Fruit fly (Drosophila melanogaster) whole organism, embryonic: Measurements from ENCODE around the gene Ns1.

Experiments used
- Abd-B ChIP-seq: fragments of 200-800 bp; sonication (Bioruptor generic); optimal IDR thresholded peaks from 2 replicates; lab custom pipeline; 2018; ENCODE audit warnings: missing biosample characterization, mild to moderate bottlenecking, missing genetic modification characterization, moderate library complexity
- Ada2b ChIP-seq: fragments of 200-800 bp; sonication (Bioruptor generic); IDR thresholded peaks from 2 replicates; pipeline ENCODE4 v1.3.6; 2022; ENCODE audit warnings: missing biosample characterization, missing genetic modification characterization
- B-H1 ChIP-seq: fragments of 200-800 bp; sonication (Bioruptor generic); IDR thresholded peaks from 3 replicates; pipeline ENCODE4 v1.3.6; 2022; ENCODE audit warnings: missing biosample characterization, missing genetic modification characterization
- C15 ChIP-seq: fragments of 200-800 bp; sonication (Bioruptor generic); IDR thresholded peaks from 3 replicates; pipeline ENCODE4 v1.3.6; 2022; ENCODE audit warnings: missing biosample characterization, missing genetic modification characterization
- CG12236 ChIP-seq: fragments of 200-800 bp; sonication (Bioruptor generic); optimal IDR thresholded peaks from 2 replicates; lab custom pipeline; 2016; ENCODE audit warnings: missing biosample characterization, missing genetic modification characterization
- CG13775 ChIP-seq: fragments of 200-800 bp; sonication (Bioruptor generic); optimal IDR thresholded peaks from 3 replicates; lab custom pipeline; 2017; ENCODE audit warnings: missing biosample characterization, mild to moderate bottlenecking, missing genetic modification characterization
- CG14965 ChIP-seq: fragments of 200-800 bp; sonication (Bioruptor generic); optimal IDR thresholded peaks from 2 replicates; lab custom pipeline; 2016; ENCODE audit warnings: missing biosample characterization, missing genetic modification characterization, borderline replicate concordance
- CG16779 ChIP-seq: fragments of 200-800 bp; sonication (Bioruptor generic); IDR thresholded peaks from 2 replicates; pipeline ENCODE4 v1.3.6; 2022; ENCODE audit warnings: missing biosample characterization, missing genetic modification characterization
- CG17568 ChIP-seq: fragments of 200-800 bp; sonication (Bioruptor generic); optimal IDR thresholded peaks from 2 replicates; lab custom pipeline; 2018; ENCODE audit warnings: missing biosample characterization, mild to moderate bottlenecking, missing genetic modification characterization, moderate library complexity
- CG2116 ChIP-seq: fragments of 200-800 bp; sonication (Bioruptor generic); optimal IDR thresholded peaks from 3 replicates; lab custom pipeline; 2018; ENCODE audit warnings: missing biosample characterization, mild to moderate bottlenecking, missing genetic modification characterization
- CG2678 ChIP-seq: fragments of 200-800 bp; sonication (Bioruptor generic); optimal IDR thresholded peaks from 3 replicates; lab custom pipeline; 2019; ENCODE audit warnings: missing biosample characterization, mild to moderate bottlenecking, missing genetic modification characterization, moderate library complexity
- CG31441 ChIP-seq: fragments of 200-800 bp; sonication (Bioruptor generic); IDR thresholded peaks from 2 replicates; pipeline ENCODE4 v1.3.6; 2022; ENCODE audit warnings: missing biosample characterization, missing genetic modification characterization
- CG32532 ChIP-seq: fragments of 200-800 bp; sonication (Bioruptor generic); IDR thresholded peaks from 2 replicates; pipeline ENCODE4 v1.3.6; 2022; ENCODE audit warnings: missing biosample characterization, missing genetic modification characterization
- CG6654 ChIP-seq: fragments of 200-800 bp; sonication (Bioruptor generic); optimal IDR thresholded peaks from 2 replicates; lab custom pipeline; 2017; ENCODE audit warnings: missing biosample characterization, mild to moderate bottlenecking, missing genetic modification characterization
- CG7786 ChIP-seq: fragments of 200-800 bp; sonication (Bioruptor generic); optimal IDR thresholded peaks from 2 replicates; lab custom pipeline; 2016; ENCODE audit warnings: missing biosample characterization, missing genetic modification characterization
- CG8290 ChIP-seq, 3 experiments: fragments of 200-800 bp; sonication (Bioruptor generic); optimal IDR thresholded peaks; 2 replicates each; lab custom pipeline; 2016 to 2019; ENCODE audit warnings: missing biosample characterization in 3 of 3, missing genetic modification characterization in 3 of 3, mild to moderate bottlenecking in 2 of 3, moderate library complexity in 1 of 3
- Dek ChIP-seq: fragments of 200-800 bp; sonication (Bioruptor generic); optimal IDR thresholded peaks from 3 replicates; lab custom pipeline; 2019; ENCODE audit warnings: missing biosample characterization, mild to moderate bottlenecking, missing genetic modification characterization, moderate library complexity
- Doc2 ChIP-seq: fragments of 200-800 bp; sonication (Bioruptor generic); IDR thresholded peaks from 2 replicates; pipeline ENCODE4 v1.3.6; 2022; ENCODE audit warnings: missing biosample characterization, missing genetic modification characterization
- Eip74EF ChIP-seq, 2 experiments: fragments of 200-800 bp in 1 of 2; fragments of >200 bp in 1 of 2; sonication (Bioruptor generic) in 1 of 2; optimal IDR thresholded peaks; 2 replicates each; lab custom pipeline; 2017 to 2019; ENCODE audit warnings: missing biosample characterization in 2 of 2, missing genetic modification characterization in 2 of 2, mild to moderate bottlenecking in 1 of 2, moderate library complexity in 1 of 2
- HHEX ChIP-seq: fragments of 200-800 bp; sonication (Bioruptor generic); optimal IDR thresholded peaks from 3 replicates; lab custom pipeline; 2017; ENCODE audit warnings: missing biosample characterization, mild to moderate bottlenecking, missing genetic modification characterization, missing genetic modification reagents
- HLH54F ChIP-seq: fragments of 200-800 bp; sonication (Bioruptor generic); optimal IDR thresholded peaks from 3 replicates; lab custom pipeline; 2016; ENCODE audit warnings: missing biosample characterization, missing genetic modification characterization
- Hr3 ChIP-seq: fragments of 200-800 bp; sonication (Bioruptor generic); optimal IDR thresholded peaks from 3 replicates; lab custom pipeline; 2016; ENCODE audit warnings: missing biosample characterization, missing genetic modification characterization
- Hsf ChIP-seq: fragments of 200-800 bp; sonication (Bioruptor generic); optimal IDR thresholded peaks from 3 replicates; lab custom pipeline; 2016; ENCODE audit warnings: missing biosample characterization, missing genetic modification characterization
- Jarid2 ChIP-seq: fragments of 200-800 bp; sonication (Bioruptor generic); optimal IDR thresholded peaks from 3 replicates; lab custom pipeline; 2017; ENCODE audit warnings: mild to moderate bottlenecking, missing biosample characterization, missing genetic modification reagents, missing genetic modification characterization
- NfI ChIP-seq: fragments of 200-800 bp; sonication (Bioruptor generic); optimal IDR thresholded peaks from 3 replicates; lab custom pipeline; 2018; ENCODE audit warnings: missing biosample characterization, mild to moderate bottlenecking, missing genetic modification characterization, moderate library complexity
- Ptx1 ChIP-seq: fragments of 200-800 bp; sonication (Bioruptor generic); IDR thresholded peaks from 2 replicates; pipeline ENCODE4 v1.3.6; 2022; ENCODE audit warnings: missing biosample characterization, missing genetic modification characterization
- Six4 ChIP-seq: fragments of 200-800 bp; sonication (Bioruptor generic); optimal IDR thresholded peaks from 2 replicates; lab custom pipeline; 2016; ENCODE audit warnings: missing biosample characterization, missing genetic modification characterization
- Ssrp ChIP-seq: fragments of 200-800 bp; sonication (Bioruptor generic); optimal IDR thresholded peaks from 2 replicates; lab custom pipeline; 2018; ENCODE audit warnings: missing biosample characterization, mild to moderate bottlenecking, missing genetic modification characterization, moderate library complexity
- Vsx1 ChIP-seq: fragments of 200-800 bp; sonication (Bioruptor generic); optimal IDR thresholded peaks from 2 replicates; lab custom pipeline; 2017; ENCODE audit warnings: missing biosample characterization, mild to moderate bottlenecking, missing genetic modification characterization, missing genetic modification reagents
- abd-A ChIP-seq: fragments of 200-800 bp; sonication (Bioruptor generic); optimal IDR thresholded peaks from 3 replicates; lab custom pipeline; 2019; ENCODE audit warnings: missing biosample characterization, mild to moderate bottlenecking, missing genetic modification characterization, moderate library complexity
- corto ChIP-seq: fragments of 200-800 bp; sonication (Bioruptor generic); optimal IDR thresholded peaks from 2 replicates; lab custom pipeline; 2016; ENCODE audit warnings: missing biosample characterization, mild to moderate bottlenecking, missing genetic modification characterization, moderate library complexity
- dati ChIP-seq: fragments of 200-800 bp; sonication (Bioruptor generic); IDR thresholded peaks from 2 replicates; pipeline ENCODE4 v1.3.6; 2022; ENCODE audit warnings: missing biosample characterization, missing genetic modification characterization
- eyg ChIP-seq: fragments of 200-800 bp; sonication (Bioruptor generic); optimal IDR thresholded peaks from 3 replicates; lab custom pipeline; 2016; ENCODE audit warnings: missing biosample characterization, missing genetic modification characterization
- ham ChIP-seq: fragments of 200-800 bp; sonication (Bioruptor generic); IDR thresholded peaks from 2 replicates; pipeline ENCODE4 v1.3.6; 2022; ENCODE audit warnings: missing biosample characterization, missing genetic modification characterization
- jing ChIP-seq: fragments of 200-800 bp; sonication (Bioruptor generic); optimal IDR thresholded peaks from 2 replicates; lab custom pipeline; 2018; ENCODE audit warnings: missing biosample characterization, mild to moderate bottlenecking, missing genetic modification characterization
- jumu ChIP-seq: fragments of 200-800 bp; sonication (Bioruptor generic); optimal IDR thresholded peaks from 3 replicates; lab custom pipeline; 2016; ENCODE audit warnings: missing biosample characterization, missing genetic modification characterization
- luna ChIP-seq: fragments of 200-800 bp; sonication (Bioruptor generic); optimal IDR thresholded peaks from 2 replicates; lab custom pipeline; 2016; ENCODE audit warnings: missing biosample characterization, missing genetic modification characterization
- maf-S ChIP-seq: fragments of 200-800 bp; sonication (Bioruptor generic); optimal IDR thresholded peaks from 2 replicates; lab custom pipeline; 2016; ENCODE audit warnings: missing biosample characterization, missing genetic modification characterization
- nmo ChIP-seq: fragments of 200-800 bp; sonication (Bioruptor generic); optimal IDR thresholded peaks from 2 replicates; lab custom pipeline; 2018; ENCODE audit warnings: missing biosample characterization, mild to moderate bottlenecking, missing genetic modification characterization, moderate library complexity
- rib ChIP-seq: fragments of 200-800 bp; sonication (Bioruptor generic); IDR thresholded peaks from 2 replicates; pipeline ENCODE4 v1.3.6; 2022; ENCODE audit warnings: missing biosample characterization, missing genetic modification characterization
- sc ChIP-seq, 3 experiments: fragments of >200 bp in 2 of 3; fragments of 200-800 bp in 1 of 3; sonication (Bioruptor generic) in 1 of 3; optimal IDR thresholded peaks; 2 replicates in 2 of 3; 3 replicates in 1 of 3; lab custom pipeline; 2017; ENCODE audit warnings: mild to moderate bottlenecking in 1 of 3, missing biosample characterization in 1 of 3, missing genetic modification characterization in 1 of 3, missing genetic modification reagents in 1 of 3
- slbo ChIP-seq: fragments of 200-800 bp; sonication (Bioruptor generic); IDR thresholded peaks from 2 replicates; pipeline ENCODE4 v1.3.6; 2022; ENCODE audit warnings: missing biosample characterization, missing genetic modification characterization
- slp2 ChIP-seq: fragments of 200-800 bp; sonication (Bioruptor generic); optimal IDR thresholded peaks from 2 replicates; lab custom pipeline; 2016; ENCODE audit warnings: missing biosample characterization, missing genetic modification characterization
- sr ChIP-seq: fragments of 200-800 bp; sonication (Bioruptor generic); IDR thresholded peaks from 3 replicates; pipeline ENCODE4 v1.3.6; 2022; ENCODE audit warnings: missing biosample characterization, missing genetic modification characterization
- tap ChIP-seq: fragments of 200-800 bp; optimal IDR thresholded peaks from 3 replicates; lab custom pipeline; 2019; ENCODE audit warnings: missing biosample characterization, mild to moderate bottlenecking, missing genetic modification characterization, moderate library complexity
- tna ChIP-seq: fragments of 200-800 bp; sonication (Bioruptor generic); IDR thresholded peaks from 2 replicates; pipeline ENCODE4 v1.3.6; 2022; ENCODE audit warnings: missing biosample characterization, missing genetic modification characterization; ENCODE audit not compliant: partially characterized antibody
- usp ChIP-seq: fragments of >200 bp; optimal IDR thresholded peaks from 2 replicates; lab custom pipeline; 2017; ENCODE audit warnings: missing biosample characterization, missing genetic modification characterization
- z ChIP-seq: fragments of 200-800 bp; sonication (Bioruptor generic); IDR thresholded peaks from 3 replicates; pipeline ENCODE4 v1.3.6; 2022; ENCODE audit warnings: missing biosample characterization, missing genetic modification characterization

Gene Ns1

DNA sequence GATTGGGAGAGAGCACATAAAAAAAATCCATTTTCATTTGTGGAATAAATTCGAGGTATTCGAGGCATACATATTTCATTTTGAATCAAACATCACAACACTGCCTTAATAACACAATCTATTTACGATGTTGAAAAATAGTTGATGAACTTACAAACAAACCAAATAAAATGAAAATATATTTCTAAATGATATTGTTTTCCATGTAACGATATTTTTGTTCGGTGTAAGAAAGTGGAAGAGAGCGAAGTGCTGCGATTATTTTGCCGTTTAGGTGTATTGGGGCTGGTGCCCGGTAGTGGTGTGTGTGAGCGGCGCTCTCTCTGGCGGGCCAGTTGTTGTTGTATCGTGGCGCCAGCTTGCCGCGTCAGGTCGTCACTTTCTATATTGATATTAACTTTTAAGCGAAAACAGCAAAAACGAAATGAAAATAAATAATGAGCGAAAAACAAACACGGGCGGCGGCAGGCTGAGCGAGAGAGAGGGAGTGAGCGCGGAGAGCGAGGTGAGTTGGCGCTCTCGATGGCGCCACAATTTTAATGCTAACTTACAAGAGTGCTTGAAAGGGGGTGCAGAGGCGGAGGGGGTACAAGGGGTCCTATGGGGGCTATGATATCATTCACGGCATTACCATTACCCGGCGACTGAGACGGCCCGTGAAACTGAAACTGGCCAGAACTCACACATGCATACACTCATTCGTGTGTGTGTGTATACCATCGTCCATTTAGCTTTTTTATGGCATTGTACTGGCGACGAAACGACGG lies 7.3 kb downstream of the Ns1 start:
- TF ChIP-seq abd-A (tag; lab: Kevin White, UChicago) (peak; percentile 96), Ssrp (tag; lab: Kevin White, UChicago) (peak; percentile 91), CG32532 (peak; percentile 87), Ada2b (GFP tag; lab: Robert Waterston, UW) (peak; percentile 89), rib (GFP tag; lab: Robert Waterston, UW) (peak; percentile 64), HHEX (GFP tag; lab: Kevin White, UChicago) (peak; percentile 89), luna (GFP tag; lab: Kevin White, UChicago) (peak; percentile 83), CG31441 (GFP tag; lab: Robert Waterston, UW) (peak; percentile 95), nmo (GFP tag; lab: Kevin White, UChicago) (peak; percentile 95), Vsx1 (GFP tag; lab: Kevin White, UChicago) (peak; percentile 85), sr (GFP tag; lab: Robert Waterston, UW) (peak; percentile 45; the same call in 2 of the 3 replicates), CG16779 (GFP tag; lab: Robert Waterston, UW) (peak; percentile 30; the same call in 1 of the 2 replicates), z (GFP tag; lab: Robert Waterston, UW) (0 out of 3 replicates have a peak, but pooled peaks have one; percentile 54), eyg (GFP tag; lab: Kevin White, UChicago) (peak; percentile 70), Hr3 (peak; percentile 95), tna (GFP tag; lab: Robert Waterston, UW) (no peak), corto (GFP tag; lab: Kevin White, UChicago) (peak; percentile 96), CG2116 (GFP tag; lab: Kevin White, UChicago) (peak; percentile 66), dati (GFP tag; lab: Robert Waterston, UW) (peak; percentile 80), CG14965 (GFP tag; lab: Kevin White, UChicago) (peak; percentile 19), HLH54F (GFP tag; lab: Kevin White, UChicago) (peak; percentile 91), CG2678 (tag; lab: Kevin White, UChicago) (peak; percentile 97), slp2 (GFP tag; lab: Kevin White, UChicago) (peak; percentile 82), Hsf (GFP tag; lab: Kevin White, UChicago) (peak; percentile 95), Doc2 (GFP tag; lab: Robert Waterston, UW) (peak; percentile 60; the same call in 1 of the 2 replicates), CG6654 (GFP tag; lab: Kevin White, UChicago) (peak; percentile 78), CG17568 (peak; percentile 86), Six4 (GFP tag; lab: Kevin White, UChicago) (peak; percentile 84), ham (GFP tag; lab: Robert Waterston, UW) (no peak), B-H1 (GFP tag; lab: Robert Waterston, UW) (peak; percentile 85), Ptx1 (peak; percentile 95), CG13775 (GFP tag; lab: Kevin White, UChicago) (peak; percentile 90), Jarid2 (GFP tag; lab: Kevin White, UChicago) (peak; percentile 75), C15 (GFP tag; lab: Robert Waterston, UW) (0 out of 3 replicates have a peak, but pooled peaks have one; percentile 54), Eip74EF (GFP tag; optimal IDR thresholded peaks at IDR 0.05; lab: Kevin White, UChicago) (peak in 1 of 2 experiments; percentile 95), maf-S (GFP tag; lab: Kevin White, UChicago) (peak; percentile 89), Abd-B (GFP tag; lab: Kevin White, UChicago) (peak; percentile 83), tap (tag; lab: Kevin White, UChicago) (peak; percentile 94), slbo (peak; percentile 88), NfI (GFP tag; lab: Kevin White, UChicago) (peak; percentile 93), CG7786 (peak; percentile 92), CG12236 (GFP tag; lab: Kevin White, UChicago) (peak; percentile 84), CG8290 (GFP tag; optimal IDR thresholded peaks at IDR 0.05; lab: Kevin White, UChicago) (peak; percentile 70), CG8290 (tag; optimal IDR thresholded peaks at IDR 0.05; lab: Kevin White, UChicago) (peak; percentile 62 to 93), Dek (peak; percentile 85), usp (GFP tag; lab: Kevin White, UChicago) (no peak), jumu (GFP tag; lab: Kevin White, UChicago) (peak; percentile 90), sc (optimal IDR thresholded peaks at IDR 0.05; lab: Kevin White, UChicago) (no peak), sc (GFP tag; optimal IDR thresholded peaks at IDR 0.05; lab: Kevin White, UChicago) (peak; percentile 85), jing (GFP tag; lab: Kevin White, UChicago) (peak; percentile 90)
